Worm (Caenorhabditis elegans) whole organism, L4 larva: ENCODE measurements around the gene mog-5.

Experiments used
- T26A8.4 ChIP-seq: fragments of 200-800 bp; sonication (Bioruptor generic); IDR thresholded peaks from 2 replicates; pipeline ENCODE4 v1.3.6; 2022; ENCODE audit warnings: missing genetic modification characterization, missing compliant biosample characterization
- Y105C5A.15 ChIP-seq: fragments of 200-800 bp; sonication (Bioruptor generic); IDR thresholded peaks from 2 replicates; pipeline ENCODE4 v1.3.6; 2022; ENCODE audit warnings: missing genetic modification characterization, missing compliant biosample characterization
- Y48G9A.11 ChIP-seq: fragments of 200-800 bp; sonication (Bioruptor generic); IDR thresholded peaks from 2 replicates; pipeline ENCODE4 v1.3.6; 2022; ENCODE audit warnings: missing genetic modification reagents, missing genetic modification characterization, missing compliant biosample characterization
- Y5F2A.4 ChIP-seq: fragments of 200-800 bp; sonication (Bioruptor generic); optimal IDR thresholded peaks from 2 replicates; lab custom pipeline; 2018; ENCODE audit warnings: mild to moderate bottlenecking, missing genetic modification characterization, missing compliant biosample characterization
- ama-1 ChIP-seq: fragments of 150-350 bp; optimal IDR thresholded peaks from 2 replicates; lab custom pipeline; 2014; ENCODE audit warnings: inconsistent platforms, mixed read lengths
- arid-1 ChIP-seq: fragments of 200-800 bp; sonication (Bioruptor generic); conservative IDR thresholded peaks from 2 replicates; pipeline ENCODE4 v1.3.6; 2022; ENCODE audit warnings: missing genetic modification reagents, missing genetic modification characterization, missing compliant biosample characterization
- attf-4 ChIP-seq: sonication (generic microtip); optimal IDR thresholded peaks from 3 replicates; lab custom pipeline; 2017; ENCODE audit warnings: missing biosample characterization, missing genetic modification characterization
- ceh-20 ChIP-seq: fragments of 200-800 bp; sonication (Bioruptor generic); IDR thresholded peaks from 2 replicates; pipeline ENCODE4 v1.3.6; 2022; ENCODE audit warnings: missing genetic modification reagents, missing genetic modification characterization, missing compliant biosample characterization
- ceh-62 ChIP-seq: sonication (generic microtip); optimal IDR thresholded peaks from 2 replicates; lab custom pipeline; 2017; ENCODE audit warnings: missing biosample characterization, missing genetic modification characterization
- ces-1 ChIP-seq: fragments of 150-350 bp; sonication (generic microtip); optimal IDR thresholded peaks from 4 replicates; lab custom pipeline; 2014; ENCODE audit warnings: missing biosample characterization, missing genetic modification reagents, missing genetic modification characterization
- cey-2 ChIP-seq: sonication (generic microtip); optimal IDR thresholded peaks from 3 replicates; lab custom pipeline; 2017; ENCODE audit warnings: missing genetic modification characterization, mild to moderate bottlenecking, missing compliant biosample characterization, antibody characterized with exemption, borderline replicate concordance; ENCODE audit not compliant: insufficient read depth
- daf-16 ChIP-seq, 3 experiments: sonication (generic microtip); optimal IDR thresholded peaks; 2 replicates each; lab custom pipeline; 2016 to 2017; ENCODE audit warnings: missing genetic modification characterization in 3 of 3, missing genetic modification reagents in 3 of 3, mild to moderate bottlenecking in 2 of 3, missing compliant biosample characterization in 2 of 3, missing biosample characterization in 1 of 3, moderate library complexity in 1 of 3
- daf-19 ChIP-seq: fragments of 200-800 bp; sonication (Bioruptor generic); conservative IDR thresholded peaks from 2 replicates; pipeline ENCODE4 v1.3.6; 2022; ENCODE audit warnings: missing genetic modification characterization, missing compliant biosample characterization
- dve-1 ChIP-seq: sonication (generic microtip); optimal IDR thresholded peaks from 2 replicates; lab custom pipeline; 2017; ENCODE audit warnings: antibody characterized with exemption, mild to moderate bottlenecking, missing genetic modification characterization, missing compliant biosample characterization; ENCODE audit not compliant: insufficient read depth
- egl-27 ChIP-seq: sonication (generic microtip); optimal IDR thresholded peaks from 3 replicates; lab custom pipeline; 2017; ENCODE audit warnings: missing biosample characterization, missing genetic modification reagents, missing genetic modification characterization
- hif-1 ChIP-seq, 2 experiments: sonication (generic microtip); optimal IDR thresholded peaks; 2 replicates each; lab custom pipeline; 2016 to 2017; ENCODE audit warnings: missing compliant biosample characterization in 2 of 2, missing genetic modification characterization in 2 of 2, missing genetic modification reagents in 2 of 2, missing genotype in 2 of 2, mild to moderate bottlenecking in 1 of 2
- hlh-11 ChIP-seq: fragments of 200-800 bp; sonication (Bioruptor generic); optimal IDR thresholded peaks from 2 replicates; lab custom pipeline; 2018; ENCODE audit warnings: mild to moderate bottlenecking, missing genetic modification characterization, missing compliant biosample characterization
- hlh-30 ChIP-seq: sonication (generic microtip); optimal IDR thresholded peaks from 2 replicates; lab custom pipeline; 2017; ENCODE audit warnings: antibody characterized with exemption, mild to moderate bottlenecking, missing genetic modification characterization, missing compliant biosample characterization; ENCODE audit not compliant: insufficient read depth
- hmg-1.1 ChIP-seq: fragments of 200-800 bp; sonication (Bioruptor generic); IDR thresholded peaks from 2 replicates; pipeline ENCODE4 v1.3.6; 2022; ENCODE audit warnings: missing genetic modification reagents, missing genetic modification characterization, missing compliant biosample characterization
- lim-7 ChIP-seq: fragments of 200-800 bp; sonication (Bioruptor generic); IDR thresholded peaks from 2 replicates; pipeline ENCODE4 v1.3.6; 2022; ENCODE audit warnings: missing genetic modification characterization, missing compliant biosample characterization
- lin-38 ChIP-seq: fragments of 200-800 bp; sonication (Bioruptor generic); IDR thresholded peaks from 2 replicates; pipeline ENCODE4 v1.3.6; 2022; ENCODE audit warnings: missing genetic modification reagents, missing genetic modification characterization, missing compliant biosample characterization
- lir-3 ChIP-seq: sonication (generic microtip); optimal IDR thresholded peaks from 2 replicates; lab custom pipeline; 2016; ENCODE audit warnings: mild to moderate bottlenecking, missing genetic modification characterization, missing compliant biosample characterization
- lsy-2 ChIP-seq, 2 experiments: fragments of 150-350 bp in 1 of 2; sonication (generic microtip) in 1 of 2; optimal IDR thresholded peaks; 2 replicates each; lab custom pipeline; 2014 to 2017; ENCODE audit warnings: missing biosample characterization in 2 of 2, missing genetic modification characterization in 2 of 2
- mdt-29 ChIP-seq: fragments of 200-800 bp; sonication (Bioruptor generic); IDR thresholded peaks from 2 replicates; pipeline ENCODE4 v1.3.6; 2022; ENCODE audit warnings: missing genetic modification reagents, missing genetic modification characterization, missing compliant biosample characterization
- mes-2 ChIP-seq: sonication (generic microtip); optimal IDR thresholded peaks from 2 replicates; lab custom pipeline; 2016; ENCODE audit warnings: missing genotype, mild to moderate bottlenecking, missing genetic modification characterization, missing compliant biosample characterization; ENCODE audit not compliant: poor library complexity, severe bottlenecking
- mxl-2 ChIP-seq: fragments of 200-800 bp; sonication (Bioruptor generic); conservative IDR thresholded peaks from 2 replicates; pipeline ENCODE4 v1.3.6; 2022; ENCODE audit warnings: missing genetic modification reagents, missing genetic modification characterization, missing compliant biosample characterization
- nhr-102 ChIP-seq: sonication (generic microtip); optimal IDR thresholded peaks from 2 replicates; lab custom pipeline; 2016; ENCODE audit warnings: mild to moderate bottlenecking, missing genetic modification characterization, moderate library complexity, missing compliant biosample characterization
- nhr-111 ChIP-seq: fragments of 200-800 bp; sonication (Bioruptor generic); optimal IDR thresholded peaks from 2 replicates; lab custom pipeline; 2018; ENCODE audit warnings: mild to moderate bottlenecking, missing genetic modification characterization, missing compliant biosample characterization
- nhr-237 ChIP-seq: sonication (generic microtip); optimal IDR thresholded peaks from 2 replicates; lab custom pipeline; 2017; ENCODE audit warnings: missing biosample characterization, missing genetic modification characterization
- nhr-25 ChIP-seq: sonication (generic microtip); optimal IDR thresholded peaks from 2 replicates; lab custom pipeline; 2017; ENCODE audit warnings: missing genetic modification characterization, mild to moderate bottlenecking, missing compliant biosample characterization, antibody characterized with exemption, moderate library complexity, borderline replicate concordance; ENCODE audit not compliant: insufficient read depth
- nhr-41 ChIP-seq: fragments of 200-800 bp; sonication (Bioruptor generic); IDR thresholded peaks from 2 replicates; pipeline ENCODE4 v1.3.6; 2022; ENCODE audit warnings: missing genetic modification reagents, missing genetic modification characterization, missing compliant biosample characterization
- nhr-48 ChIP-seq: sonication (generic microtip); optimal IDR thresholded peaks from 2 replicates; lab custom pipeline; 2016; ENCODE audit warnings: mild to moderate bottlenecking, missing genetic modification characterization, missing compliant biosample characterization
- nhr-6 ChIP-seq: fragments of 150-350 bp; optimal IDR thresholded peaks from 2 replicates; lab custom pipeline; 2014; ENCODE audit warnings: missing biosample characterization, missing genetic modification characterization
- nhr-76 ChIP-seq: fragments of 150-350 bp; optimal IDR thresholded peaks from 2 replicates; lab custom pipeline; 2014; ENCODE audit warnings: missing biosample characterization, missing genetic modification characterization
- pha-4 ChIP-seq, 2 experiments: fragments of 150-350 bp in 1 of 2; fragments of 200-800 bp in 1 of 2; sonication (Bioruptor generic) in 1 of 2; IDR thresholded peaks in 1 of 2; optimal IDR thresholded peaks in 1 of 2; 2 replicates each; pipeline versions ENCODE4 v1.3.6 to Lab custom; 2014 to 2022; ENCODE audit warnings: missing genetic modification characterization in 2 of 2, missing genetic modification reagents in 2 of 2, missing biosample characterization in 1 of 2, missing compliant biosample characterization in 1 of 2
- pqm-1 ChIP-seq: sonication (generic microtip); optimal IDR thresholded peaks from 2 replicates; lab custom pipeline; 2017; ENCODE audit warnings: missing biosample characterization, missing genetic modification characterization
- rbr-2 ChIP-seq: sonication (generic microtip); optimal IDR thresholded peaks from 2 replicates; lab custom pipeline; 2016; ENCODE audit warnings: missing genotype, missing genetic modification characterization, missing compliant biosample characterization
- saeg-2 ChIP-seq: fragments of 200-800 bp; sonication (Bioruptor generic); IDR thresholded peaks from 2 replicates; pipeline ENCODE4 v1.3.6; 2022; ENCODE audit warnings: missing genetic modification reagents, missing genetic modification characterization, missing compliant biosample characterization
- sdz-12 ChIP-seq: fragments of 200-800 bp; sonication (Bioruptor generic); optimal IDR thresholded peaks from 2 replicates; lab custom pipeline; 2018; ENCODE audit warnings: mild to moderate bottlenecking, missing genetic modification characterization, missing compliant biosample characterization
- snpc-1.2 ChIP-seq: fragments of 200-800 bp; sonication (Bioruptor generic); IDR thresholded peaks from 2 replicates; pipeline ENCODE4 v1.3.6; 2022; ENCODE audit warnings: missing genetic modification reagents, missing genetic modification characterization, missing compliant biosample characterization
- snpc-4 ChIP-seq: fragments of 150-350 bp; optimal IDR thresholded peaks from 2 replicates; lab custom pipeline; 2014; ENCODE audit warnings: missing biosample characterization, missing genetic modification characterization
- spr-1 ChIP-seq: sonication (generic microtip); optimal IDR thresholded peaks from 2 replicates; lab custom pipeline; 2016; ENCODE audit warnings: mild to moderate bottlenecking, missing genetic modification characterization, missing compliant biosample characterization
- spr-3 ChIP-seq: fragments of 200-800 bp; sonication (Bioruptor generic); optimal IDR thresholded peaks from 2 replicates; lab custom pipeline; 2018; ENCODE audit warnings: mild to moderate bottlenecking, missing genetic modification characterization, missing compliant biosample characterization
- unc-130 ChIP-seq: sonication (generic microtip); optimal IDR thresholded peaks from 2 replicates; lab custom pipeline; 2016; ENCODE audit warnings: missing genetic modification reagents, missing genetic modification characterization, missing compliant biosample characterization
- unc-39 ChIP-seq: sonication (generic microtip); optimal IDR thresholded peaks from 2 replicates; lab custom pipeline; 2017; ENCODE audit warnings: missing biosample characterization, missing genetic modification characterization
- unc-62 ChIP-seq, 3 experiments: fragments of 150-350 bp in 1 of 3; sonication (generic microtip); optimal IDR thresholded peaks in 2 of 3; peaks in 1 of 3; 1 replicate in 1 of 3; 2 replicates in 2 of 3; lab custom pipeline; 2014 to 2017; ENCODE audit warnings: missing biosample characterization in 3 of 3, missing genetic modification characterization in 3 of 3, missing genetic modification reagents in 3 of 3, missing genotype in 1 of 3
- vab-7 ChIP-seq: fragments of 200-800 bp; sonication (Bioruptor generic); IDR thresholded peaks from 2 replicates; pipeline ENCODE4 v1.3.6; 2022; ENCODE audit warnings: missing genetic modification reagents, missing genetic modification characterization, missing compliant biosample characterization

mog-5 gene

DNA sequence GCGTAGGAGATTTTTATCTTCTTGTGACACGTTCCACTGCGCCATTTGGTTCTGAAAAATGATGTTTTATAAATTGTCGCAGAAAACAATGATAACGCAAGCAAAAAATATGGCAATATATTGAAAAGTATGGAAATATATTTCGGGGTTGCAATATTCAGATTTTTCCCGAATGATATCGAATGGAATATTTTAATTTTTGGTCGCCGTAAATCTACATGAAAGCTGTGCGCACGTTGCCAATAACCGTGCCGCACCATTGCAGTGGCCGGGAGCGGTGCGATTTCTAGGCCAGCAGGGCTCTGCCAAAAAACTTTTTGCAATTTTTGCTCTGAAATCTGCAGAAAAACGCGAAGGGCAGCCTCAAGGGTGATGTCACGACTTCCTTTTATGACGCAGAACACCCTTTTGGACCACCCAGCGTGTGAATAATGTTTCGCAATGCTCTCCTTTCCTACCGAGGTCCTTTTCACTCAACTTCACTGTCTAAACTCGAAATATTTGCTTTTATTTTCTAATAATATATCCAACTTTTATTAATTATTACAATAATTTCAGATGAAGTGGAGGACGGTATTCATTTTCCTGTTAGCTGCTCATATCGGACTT, 41.1 kb upstream of the mog-5 start, which contains the start of the genes F09E5.11 and bmy-1 (continued):
- peak in 1 of 2 experiments; percentile 85 for TF ChIP-seq lsy-2 (tag; optimal IDR thresholded peaks at IDR 0.05; lab: Kevin White, UChicago)
- no peak for TF ChIP-seq cey-2 (tag; lab: Kevin White, UChicago)
- peak; percentile 58 for TF ChIP-seq hlh-30
- no peak for TF ChIP-seq daf-16 (GFP tag; optimal IDR thresholded peaks at IDR 0.05; lab: Kevin White, UChicago)
- TF ChIP-seq daf-16 (tag; optimal IDR thresholded peaks at IDR 0.05; lab: Kevin White, UChicago), result no peak
- peak; percentile 78 for TF ChIP-seq ceh-20 (GFP tag; lab: Robert Waterston, UW)
- no peak for TF ChIP-seq Y5F2A.4 (GFP tag; lab: Kevin White, UChicago)
- no peak for TF ChIP-seq attf-4 (tag; lab: Kevin White, UChicago)
- TF ChIP-seq hlh-11 (tag; lab: Kevin White, UChicago), result peak; percentile 80
- TF ChIP-seq hmg-1.1 (GFP tag; lab: Robert Waterston, UW), result peak; percentile 72
- TF ChIP-seq arid-1 (GFP tag; lab: Robert Waterston, UW), result peak; percentile 61; the same call in 1 of the 2 replicates
- TF ChIP-seq nhr-237, result no peak
- peak; percentile 27 for TF ChIP-seq sdz-12 (GFP tag; lab: Kevin White, UChicago)
- peak; percentile 19 for TF ChIP-seq ama-1 (lab: Kevin White, UChicago)
- TF ChIP-seq spr-3 (GFP tag; lab: Kevin White, UChicago), result no peak
- peak; percentile 99 for TF ChIP-seq mes-2 (tag; lab: Kevin White, UChicago)
- TF ChIP-seq ces-1, result no peak
- TF ChIP-seq ceh-62 (tag; lab: Kevin White, UChicago), result no peak
- TF ChIP-seq saeg-2 (GFP tag; lab: Robert Waterston, UW), result peak; percentile 60; the same call in 1 of the 2 replicates
- TF ChIP-seq dve-1 (tag; lab: Kevin White, UChicago), result peak; percentile 84
- TF ChIP-seq nhr-6, result peak; percentile 70
- TF ChIP-seq nhr-76 (tag; lab: Kevin White, UChicago), result no peak
- no peak for TF ChIP-seq pqm-1
- no peak for TF ChIP-seq daf-19 (GFP tag; lab: Robert Waterston, UW)
- TF ChIP-seq lir-3 (tag; lab: Kevin White, UChicago), result no peak
- TF ChIP-seq snpc-1.2 (GFP tag; lab: Robert Waterston, UW), result 0 out of 2 replicates have a peak, but pooled peaks have one; percentile 59
- no peak for TF ChIP-seq nhr-41 (GFP tag; lab: Robert Waterston, UW)
- TF ChIP-seq spr-1 (tag; lab: Kevin White, UChicago), result peak; percentile 34
- peak; percentile 60 for TF ChIP-seq nhr-102 (tag; lab: Kevin White, UChicago)
- peak; percentile 74; the same call in 1 of the 2 replicates for TF ChIP-seq Y48G9A.11 (GFP tag; lab: Robert Waterston, UW)
- TF ChIP-seq vab-7 (GFP tag; lab: Robert Waterston, UW), result peak; percentile 82
- TF ChIP-seq nhr-48 (tag; lab: Kevin White, UChicago), result peak; percentile 7
- peak in 1 of 2 experiments; percentile 89 for TF ChIP-seq unc-62 (GFP tag; optimal IDR thresholded peaks at IDR 0.05 in 1 of 2; lab: Kevin White, UChicago)
- no peak for TF ChIP-seq unc-62 (tag; optimal IDR thresholded peaks at IDR 0.05; lab: Kevin White, UChicago)
- peak; percentile 82 for TF ChIP-seq rbr-2 (tag; lab: Kevin White, UChicago)
- no peak for TF ChIP-seq mdt-29 (GFP tag; lab: Robert Waterston, UW)
- peak; percentile 80 for TF ChIP-seq T26A8.4
- TF ChIP-seq nhr-25 (tag; lab: Kevin White, UChicago), result peak; percentile 2
- no peak for TF ChIP-seq mxl-2 (GFP tag; lab: Robert Waterston, UW)
- no peak for TF ChIP-seq egl-27 (tag; lab: Kevin White, UChicago)
- peak; percentile 98 for TF ChIP-seq unc-130 (GFP tag; lab: Kevin White, UChicago)
- TF ChIP-seq hif-1 (tag; optimal IDR thresholded peaks at IDR 0.05; lab: Kevin White, UChicago), result peak in 1 of 2 experiments; percentile 94
- TF ChIP-seq unc-39 (tag; lab: Kevin White, UChicago), result no peak
- no peak for TF ChIP-seq nhr-111 (GFP tag; lab: Kevin White, UChicago)
- TF ChIP-seq Y105C5A.15 (GFP tag; lab: Robert Waterston, UW), result no peak
- peak; percentile 78 for TF ChIP-seq lin-38 (GFP tag; lab: Robert Waterston, UW)
- peak; percentile 67 for TF ChIP-seq pha-4 (GFP tag; IDR thresholded peaks at IDR 0.05; lab: Robert Waterston, UW)
- TF ChIP-seq pha-4 (tag; optimal IDR thresholded peaks at IDR 0.05; lab: Kevin White, UChicago), result no peak
- no peak for TF ChIP-seq snpc-4 (tag; lab: Kevin White, UChicago)
- TF ChIP-seq lim-7 (GFP tag; lab: Robert Waterston, UW), result peak; percentile 23; the same call in 1 of the 2 replicates
